Worm (Caenorhabditis elegans) whole organism, L2 larva: ENCODE measurements around the gene B0336.7.

Source experiments
- F13H6.1 ChIP-seq: sonication (generic microtip); optimal IDR thresholded peaks from 2 replicates; lab custom pipeline; 2016; ENCODE audit warnings: missing genetic modification characterization, missing compliant biosample characterization
- R02D3.7 ChIP-seq: fragments of 150-350 bp; optimal IDR thresholded peaks from 2 replicates; lab custom pipeline; 2014; ENCODE audit warnings: missing biosample characterization, missing genetic modification characterization
- Y55F3AM.14 ChIP-seq: fragments of 200-800 bp; sonication (Bioruptor generic); optimal IDR thresholded peaks from 2 replicates; lab custom pipeline; 2018; ENCODE audit warnings: mild to moderate bottlenecking, missing genetic modification characterization, missing compliant biosample characterization
- ZK546.5 ChIP-seq: sonication (generic microtip); optimal IDR thresholded peaks from 2 replicates; lab custom pipeline; 2017; ENCODE audit warnings: missing biosample characterization, missing genetic modification characterization
- alr-1 ChIP-seq: fragments of 150-350 bp; optimal IDR thresholded peaks from 2 replicates; lab custom pipeline; 2014; ENCODE audit warnings: missing biosample characterization, missing genetic modification characterization
- ama-1 ChIP-seq: fragments of 150-350 bp; optimal IDR thresholded peaks from 2 replicates; lab custom pipeline; 2018; ENCODE audit warnings: inconsistent platforms
- blmp-1 ChIP-seq: sonication (generic microtip); optimal IDR thresholded peaks from 2 replicates; lab custom pipeline; 2017; ENCODE audit warnings: missing genetic modification characterization, mild to moderate bottlenecking, missing compliant biosample characterization, antibody characterized with exemption, moderate library complexity; ENCODE audit not compliant: insufficient read depth
- ceh-16 ChIP-seq: fragments of 150-350 bp; optimal IDR thresholded peaks from 2 replicates; lab custom pipeline; 2014; ENCODE audit warnings: missing biosample characterization, missing genetic modification characterization
- ceh-82 ChIP-seq: fragments of 150-350 bp; optimal IDR thresholded peaks from 2 replicates; lab custom pipeline; 2014; ENCODE audit warnings: missing biosample characterization, missing genetic modification characterization
- crh-2 ChIP-seq: sonication (generic microtip); optimal IDR thresholded peaks from 2 replicates; lab custom pipeline; 2017; ENCODE audit warnings: missing biosample characterization, missing genetic modification characterization
- dmd-4 ChIP-seq: sonication (generic microtip); optimal IDR thresholded peaks from 2 replicates; lab custom pipeline; 2017; ENCODE audit warnings: missing biosample characterization, missing genetic modification characterization
- elt-1 ChIP-seq: fragments of 150-350 bp; optimal IDR thresholded peaks from 2 replicates; lab custom pipeline; 2014; ENCODE audit warnings: missing biosample characterization, missing genetic modification characterization
- elt-3 ChIP-seq: sonication (generic microtip); optimal IDR thresholded peaks from 2 replicates; lab custom pipeline; 2017; ENCODE audit warnings: missing biosample characterization, missing genetic modification characterization
- fos-1 ChIP-seq: fragments of 150-350 bp; optimal IDR thresholded peaks from 2 replicates; lab custom pipeline; 2014; ENCODE audit warnings: missing biosample characterization, missing genetic modification characterization
- lin-11 ChIP-seq: fragments of 150-350 bp; sonication (generic microtip); optimal IDR thresholded peaks from 2 replicates; lab custom pipeline; 2014; ENCODE audit warnings: missing biosample characterization, missing genetic modification characterization, inconsistent platforms, mixed read lengths
- lin-13 ChIP-seq: fragments of 150-350 bp; optimal IDR thresholded peaks from 2 replicates; lab custom pipeline; 2014; ENCODE audit warnings: missing biosample characterization, missing genetic modification reagents, missing genetic modification characterization
- lin-39 ChIP-seq: fragments of 150-350 bp; optimal IDR thresholded peaks from 2 replicates; lab custom pipeline; 2014; ENCODE audit warnings: missing biosample characterization, missing genetic modification reagents, missing genetic modification characterization
- lsy-2 ChIP-seq, 2 experiments: fragments of 150-350 bp in 1 of 2; sonication (generic microtip) in 1 of 2; optimal IDR thresholded peaks; 2 replicates each; lab custom pipeline; 2014 to 2017; ENCODE audit warnings: missing biosample characterization in 2 of 2, missing genetic modification characterization in 2 of 2
- mab-5 ChIP-seq: fragments of 150-350 bp; optimal IDR thresholded peaks from 2 replicates; lab custom pipeline; 2014; ENCODE audit warnings: missing biosample characterization, missing genetic modification characterization
- nhr-10 ChIP-seq: sonication (generic microtip); optimal IDR thresholded peaks from 2 replicates; lab custom pipeline; 2017; ENCODE audit warnings: missing biosample characterization, missing genetic modification characterization
- nhr-11 ChIP-seq: fragments of 150-350 bp; optimal IDR thresholded peaks from 2 replicates; lab custom pipeline; 2014; ENCODE audit warnings: missing biosample characterization, missing genetic modification characterization
- nhr-12 ChIP-seq: fragments of 150-350 bp; optimal IDR thresholded peaks from 2 replicates; lab custom pipeline; 2014; ENCODE audit warnings: missing biosample characterization, missing genetic modification characterization
- nhr-129 ChIP-seq: fragments of 150-350 bp; optimal IDR thresholded peaks from 2 replicates; lab custom pipeline; 2014; ENCODE audit warnings: missing biosample characterization, missing genetic modification characterization
- nhr-21 ChIP-seq: fragments of 150-350 bp; optimal IDR thresholded peaks from 2 replicates; lab custom pipeline; 2014; ENCODE audit warnings: missing biosample characterization, missing genetic modification characterization
- nhr-23 ChIP-seq: fragments of 150-350 bp; optimal IDR thresholded peaks from 2 replicates; lab custom pipeline; 2014; ENCODE audit warnings: missing biosample characterization, missing genetic modification reagents, missing genetic modification characterization
- nhr-25 ChIP-seq: fragments of 150-350 bp; sonication (generic microtip); optimal IDR thresholded peaks from 3 replicates; lab custom pipeline; 2014; ENCODE audit warnings: missing biosample characterization, missing genetic modification characterization
- nhr-6 ChIP-seq: fragments of 150-350 bp; optimal IDR thresholded peaks from 2 replicates; lab custom pipeline; 2014; ENCODE audit warnings: missing biosample characterization, missing genetic modification characterization
- peb-1 ChIP-seq: fragments of 150-350 bp; optimal IDR thresholded peaks from 2 replicates; lab custom pipeline; 2014; ENCODE audit warnings: missing biosample characterization, missing genetic modification characterization
- skn-1 ChIP-seq: sonication (generic microtip); optimal IDR thresholded peaks from 2 replicates; lab custom pipeline; 2017; ENCODE audit warnings: missing biosample characterization, missing genetic modification characterization
- sma-9 ChIP-seq, 2 experiments: fragments of 150-350 bp in 1 of 2; sonication (generic microtip) in 1 of 2; optimal IDR thresholded peaks; 2 replicates each; lab custom pipeline; 2014 to 2016; ENCODE audit warnings: missing genetic modification characterization in 2 of 2, mild to moderate bottlenecking in 1 of 2, missing biosample characterization in 1 of 2, missing compliant biosample characterization in 1 of 2, missing genetic modification reagents in 1 of 2, moderate library complexity in 1 of 2
- snpc-4 ChIP-seq: fragments of 150-350 bp; optimal IDR thresholded peaks from 2 replicates; lab custom pipeline; 2014; ENCODE audit warnings: missing biosample characterization, missing genetic modification characterization
- unc-39 ChIP-seq: fragments of 150-350 bp; optimal IDR thresholded peaks from 2 replicates; lab custom pipeline; 2014; ENCODE audit warnings: missing biosample characterization, missing genetic modification characterization
- unc-55 ChIP-seq: fragments of 150-350 bp; sonication (generic microtip); optimal IDR thresholded peaks from 3 replicates; lab custom pipeline; 2014; ENCODE audit warnings: missing biosample characterization, missing genetic modification reagents, missing genetic modification characterization
- unc-62 ChIP-seq: fragments of 150-350 bp; optimal IDR thresholded peaks from 2 replicates; lab custom pipeline; 2014; ENCODE audit warnings: missing biosample characterization, missing genetic modification reagents, missing genetic modification characterization
- ztf-1 ChIP-seq: fragments of 200-800 bp; sonication (Bioruptor generic); conservative IDR thresholded peaks from 2 replicates; pipeline ENCODE4 v1.3.6; 2022; ENCODE audit warnings: missing genetic modification characterization, missing compliant biosample characterization

The B0336.7 gene

ce11 chrIII:5665710-5666109 is 31.5 kb downstream of the B0336.7 start:
- TF ChIP-seq nhr-12 (tag; lab: Kevin White, UChicago): no peak
- no peak for TF ChIP-seq R02D3.7 (tag; lab: Kevin White, UChicago)
- no peak for TF ChIP-seq ceh-16
- no peak for TF ChIP-seq lsy-2 (tag; optimal IDR thresholded peaks at IDR 0.05; lab: Kevin White, UChicago)
- no peak for TF ChIP-seq lin-39 (tag; lab: Kevin White, UChicago)
- no peak for TF ChIP-seq blmp-1 (tag; lab: Kevin White, UChicago)
- no peak for TF ChIP-seq alr-1 (tag; lab: Kevin White, UChicago)
- TF ChIP-seq ZK546.5 (tag; lab: Kevin White, UChicago): no peak
- TF ChIP-seq nhr-129 (tag; lab: Kevin White, UChicago): no peak
- no peak for TF ChIP-seq fos-1 (tag; lab: Kevin White, UChicago)
- TF ChIP-seq nhr-21 (tag; lab: Kevin White, UChicago): no peak
- TF ChIP-seq ceh-82 (tag; lab: Kevin White, UChicago): no peak
- no peak for TF ChIP-seq skn-1 (tag; lab: Kevin White, UChicago)
- TF ChIP-seq ama-1 (lab: Kevin White, UChicago): no peak
- no peak for TF ChIP-seq sma-9 (GFP tag; optimal IDR thresholded peaks at IDR 0.05; lab: Kevin White, UChicago)
- TF ChIP-seq sma-9 (tag; optimal IDR thresholded peaks at IDR 0.05; lab: Kevin White, UChicago): no peak
- TF ChIP-seq lin-13 (GFP tag; lab: Kevin White, UChicago): no peak
- TF ChIP-seq nhr-11 (tag; lab: Kevin White, UChicago): no peak
- no peak for TF ChIP-seq unc-39

- TF ChIP-seq crh-2 (tag; lab: Kevin White, UChicago) (peak; percentile 7), fos-1 (tag; lab: Kevin White, UChicago) (peak; percentile 36), elt-1 (tag; lab: Kevin White, UChicago) (no peak), nhr-25 (peak; percentile 2)
- TF ChIP-seq, all 48 proteins: peak for 3
Measured at ce11 chrIII:5665278-5665677, 31.9 kb downstream of the B0336.7 start.

DNA sequence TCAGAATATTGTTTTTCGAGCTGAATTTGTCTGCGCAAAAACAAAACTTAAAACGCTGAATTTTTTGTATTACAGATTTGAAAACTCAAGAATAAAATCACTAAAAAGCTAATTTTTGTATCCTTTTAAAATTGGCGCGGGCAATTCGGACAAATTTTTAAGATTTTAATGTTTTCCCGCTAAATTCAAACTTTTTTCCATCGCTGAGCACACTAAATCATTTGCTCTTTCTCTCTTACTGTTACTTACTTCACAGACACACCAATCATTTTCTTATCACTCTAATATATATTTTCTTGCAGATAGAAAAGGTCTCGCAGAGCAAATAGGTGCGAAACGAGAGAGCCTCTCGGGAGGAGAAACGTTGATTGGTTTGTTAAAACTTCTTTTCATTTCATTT is 33.2 kb downstream of the B0336.7 start, which contains the start of gene par-3:
Gene par-3, plus strand, starts transcription at position 301 of the 400 bp plus-strand sequence.
- TF ChIP-seq snpc-4 (no peak), dmd-4 (tag; lab: Kevin White, UChicago) (no peak), ztf-1 (GFP tag; lab: Robert Waterston, UW) (no peak), lin-11 (no peak), elt-1 (tag; lab: Kevin White, UChicago) (no peak), ceh-16 (no peak), nhr-129 (tag; lab: Kevin White, UChicago) (no peak), nhr-6 (tag; lab: Kevin White, UChicago) (no peak), fos-1 (tag; lab: Kevin White, UChicago) (no peak), nhr-23 (tag; lab: Kevin White, UChicago) (no peak), sma-9 (GFP tag; optimal IDR thresholded peaks at IDR 0.05; lab: Kevin White, UChicago) (no peak), sma-9 (tag; optimal IDR thresholded peaks at IDR 0.05; lab: Kevin White, UChicago) (no peak), lsy-2 (tag; optimal IDR thresholded peaks at IDR 0.05; lab: Kevin White, UChicago) (no peak), mab-5 (tag; lab: Kevin White, UChicago) (no peak), crh-2 (tag; lab: Kevin White, UChicago) (no peak), lin-39 (tag; lab: Kevin White, UChicago) (no peak), skn-1 (tag; lab: Kevin White, UChicago) (no peak)

- TF ChIP-seq unc-55 (GFP tag; lab: Kevin White, UChicago) (no peak), peb-1 (tag; lab: Kevin White, UChicago) (no peak), crh-2 (tag; lab: Kevin White, UChicago) (no peak), nhr-10 (tag; lab: Kevin White, UChicago) (no peak), unc-62 (GFP tag; lab: Kevin White, UChicago) (no peak), snpc-4 (no peak), ceh-16 (no peak), nhr-21 (tag; lab: Kevin White, UChicago) (no peak), F13H6.1 (tag; lab: Kevin White, UChicago) (no peak), elt-3 (tag; lab: Kevin White, UChicago) (no peak), lin-11 (no peak), nhr-11 (tag; lab: Kevin White, UChicago) (no peak), Y55F3AM.14 (GFP tag; lab: Kevin White, UChicago) (no peak)
Measured at ce11 chrIII:5663521-5663920, 33.6 kb downstream of the B0336.7 start.
